Fruit fly (Drosophila melanogaster) S2 (cell line): ENCODE measurements around the gene CG31365.

Experiments used
- CG8478 ChIP-seq: fragments of >200 bp; optimal IDR thresholded peaks from 2 replicates; lab custom pipeline; 2018
- CTCF ChIP-seq, 2 experiments: fragments of >200 bp; optimal IDR thresholded peaks; 2 replicates each; lab custom pipeline; 2018

The CG31365 gene

dm6 chr3R:23095346-23095745, 30.9 kb downstream of the CG31365 start, which contains the start of gene CG17109:
Gene CG17109 (plus strand): TSS chr3R:23095690.
- no peak for TF ChIP-seq CG8478 (lab: Kevin White, UChicago)
- no peak for TF ChIP-seq CTCF (optimal IDR thresholded peaks at IDR 0.05; lab: Kevin White, UChicago)

DNA sequence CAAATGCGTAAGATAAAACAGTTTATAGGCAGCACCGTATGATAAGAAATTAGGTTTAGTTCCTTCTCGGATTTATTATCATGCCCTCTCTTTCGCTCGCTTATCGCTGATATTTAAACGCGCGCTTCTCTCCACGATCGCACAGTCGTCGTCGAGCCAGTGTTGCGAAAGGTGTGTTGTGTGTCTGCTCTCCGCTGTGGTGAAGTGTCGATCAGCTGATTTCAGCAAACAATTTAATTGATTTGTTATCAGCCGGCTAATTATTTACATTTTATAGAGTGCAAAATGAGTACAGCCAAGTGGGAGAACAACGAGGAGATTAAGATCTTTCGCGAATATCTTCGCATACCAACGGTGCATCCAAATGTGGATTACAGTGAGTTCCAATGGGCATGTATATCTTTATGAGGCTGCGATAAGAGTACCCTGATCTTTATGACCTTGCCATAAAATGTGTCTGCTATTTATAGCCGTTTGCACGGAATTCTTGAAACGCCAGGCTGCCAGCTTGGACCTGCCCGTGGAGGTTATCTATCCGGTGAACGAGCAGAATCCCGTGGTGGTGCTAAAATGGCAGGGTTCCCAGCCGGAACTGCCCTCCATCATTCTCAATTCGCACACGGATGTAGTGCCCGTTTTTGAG, 34.5 kb downstream of the CG31365 start, which contains the start of the genes CG17110 and CG6726:
Gene CG17110, plus strand, starts transcription at position 139 of the 643 bp plus-strand sequence.
Gene CG6726, plus strand, starts transcription at position 139 of the 643 bp plus-strand sequence.
- no peak for TF ChIP-seq CG8478 (lab: Kevin White, UChicago)
- TF ChIP-seq CTCF (optimal IDR thresholded peaks at IDR 0.05; lab: Kevin White, UChicago), result no peak

DNA sequence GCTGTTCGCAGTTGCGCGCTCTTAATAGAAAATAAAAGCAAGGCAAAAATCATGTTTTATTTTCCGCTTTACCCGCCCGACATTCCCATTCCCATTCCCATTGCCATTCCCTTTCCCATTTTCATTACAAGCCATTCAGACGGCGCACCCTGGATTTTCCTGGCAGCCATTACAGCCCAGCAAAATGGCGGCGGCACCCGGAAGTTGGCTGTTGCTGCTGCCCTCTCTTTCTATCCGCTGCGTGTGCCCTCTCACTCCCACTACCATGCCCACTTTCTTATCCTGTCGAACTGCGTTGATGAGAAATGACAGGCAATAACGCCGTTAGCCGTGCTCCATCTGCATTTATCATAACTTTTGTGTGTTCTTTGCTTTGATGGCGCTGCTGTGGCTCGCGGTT, 38.0 kb downstream of the CG31365 start:
- no peak for TF ChIP-seq CTCF (optimal IDR thresholded peaks at IDR 0.05; lab: Kevin White, UChicago)
- TF ChIP-seq CG8478 (lab: Kevin White, UChicago), result no peak

DNA sequence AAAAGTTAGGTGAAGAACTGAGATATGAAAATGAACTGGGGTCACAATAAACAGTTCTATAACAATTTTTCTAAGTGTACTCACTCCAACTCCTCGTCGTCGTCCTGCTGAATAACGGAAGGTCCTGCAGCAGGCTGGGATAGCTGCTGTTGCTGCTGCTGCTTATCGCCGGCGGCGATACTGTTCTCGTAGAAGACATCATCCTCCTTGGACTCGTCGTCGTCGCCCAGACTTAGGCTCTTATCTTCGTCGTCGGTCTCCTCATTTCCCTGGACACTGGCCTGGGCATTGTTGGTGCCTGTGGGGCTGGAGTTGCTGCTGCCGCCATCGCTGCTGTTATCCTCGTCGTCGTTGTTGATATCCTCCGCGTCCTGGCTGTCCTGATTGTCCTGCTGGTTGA, 45.0 kb downstream of the CG31365 start:
- TF ChIP-seq CTCF (optimal IDR thresholded peaks at IDR 0.05; lab: Kevin White, UChicago) (no peak), CG8478 (lab: Kevin White, UChicago) (no peak)

DNA sequence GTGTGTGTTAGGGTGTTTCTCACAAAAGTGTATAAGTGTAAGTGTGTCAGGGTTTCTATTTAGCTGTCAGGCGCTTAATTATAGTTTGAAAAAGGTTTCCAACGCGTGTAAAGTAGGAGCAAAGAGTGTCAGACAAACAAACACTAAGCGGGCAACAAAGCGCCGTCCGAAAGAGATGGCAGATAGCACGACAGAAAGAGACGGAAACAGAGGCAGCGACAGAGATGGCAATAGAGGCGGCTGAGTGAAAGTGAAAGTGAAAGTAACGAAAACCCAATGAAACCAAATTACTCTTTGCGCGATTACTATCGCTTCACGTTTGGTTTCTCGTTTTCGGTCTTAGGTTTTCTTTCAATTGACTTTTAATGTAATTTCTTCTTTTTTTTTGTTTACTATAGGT, 51.7 kb downstream of the CG31365 start:
- TF ChIP-seq CG8478 (lab: Kevin White, UChicago), result no peak
- no peak for TF ChIP-seq CTCF (optimal IDR thresholded peaks at IDR 0.05; lab: Kevin White, UChicago)
